Fruit fly (Drosophila melanogaster): ENCODE measurements around the gene CG14683.

The CG14683 gene

dm6 chr3R:10696371-10696777 lies at the start of gene CG14683, which contains the start of the genes pug and CG46459 (continued):
- TF ChIP-seq lbe (GFP tag; optimal IDR thresholded peaks at IDR 0.05) (peak; percentile 51), CG14965 (GFP tag; optimal IDR thresholded peaks at IDR 0.05; ENCODE audit: borderline replicate concordance) (no peak), Fer3 (tag; optimal IDR thresholded peaks at IDR 0.05) (peak; percentile 6), Hr51 (GFP tag; optimal IDR thresholded peaks at IDR 0.05) (peak in 1 of 2 experiments; percentile 28), kni (GFP tag; optimal IDR thresholded peaks at IDR 0.05) (no peak), dati (GFP tag; IDR thresholded peaks at IDR 0.05) (no peak), phol (tag; optimal IDR thresholded peaks at IDR 0.05) (peak; percentile 57), gem (tag; optimal IDR thresholded peaks at IDR 0.05) (peak; percentile 49), CG4404 (GFP tag; IDR thresholded peaks at IDR 0.05) (no peak), CG9932 (GFP tag; IDR thresholded peaks at IDR 0.05) (peak; percentile 70), Sry-β (GFP tag; optimal IDR thresholded peaks at IDR 0.05) (no peak), CG2678 (tag; optimal IDR thresholded peaks at IDR 0.05) (peak; percentile 31), Oaz (GFP tag; IDR thresholded peaks at IDR 0.05) (no peak), hbn (GFP tag; IDR thresholded peaks at IDR 0.05; ENCODE audit: partially characterized antibody) (peak; percentile 97), Chrac-16 (GFP tag; optimal IDR thresholded peaks at IDR 0.05) (peak; percentile 8), CG16863 (GFP tag; optimal IDR thresholded peaks at IDR 0.05) (peak; percentile 12), stc (GFP tag; IDR thresholded peaks at IDR 0.05) (no peak), CG10147 (GFP tag; optimal IDR thresholded peaks at IDR 0.05) (peak; percentile 52), cas (GFP tag; IDR thresholded peaks at IDR 0.05) (no peak), CG11504 (tag; optimal IDR thresholded peaks at IDR 0.05) (peak; percentile 66), CG2199 (GFP tag; IDR thresholded peaks at IDR 0.05) (no peak), CG32767 (GFP tag; IDR thresholded peaks at IDR 0.05) (no peak), prd (optimal IDR thresholded peaks at IDR 0.05) (no peak), prd (GFP tag; IDR thresholded peaks at IDR 0.05) (peak; percentile 48; the same call in 1 of the 3 replicates), az2 (GFP tag; optimal IDR thresholded peaks at IDR 0.05) (peak; percentile 4), chinmo (GFP tag; IDR thresholded peaks at IDR 0.05; ENCODE audit: partially characterized antibody) (peak; percentile 85; the same call in 3 of the 4 replicates), ash1 (GFP tag; optimal IDR thresholded peaks at IDR 0.05) (no peak), p53 (GFP tag; optimal IDR thresholded peaks at IDR 0.05) (peak; percentile 24), CG3163 (GFP tag; optimal IDR thresholded peaks at IDR 0.05) (no peak), row (GFP tag; IDR thresholded peaks at IDR 0.05) (peak; percentile 72), CG32532 (GFP tag; IDR thresholded peaks at IDR 0.05) (peak; percentile 42; the same call in 1 of the 2 replicates), mld (GFP tag; IDR thresholded peaks at IDR 0.05; ENCODE audit: partially characterized antibody) (peak; percentile 91), CG16779 (GFP tag; IDR thresholded peaks at IDR 0.05) (no peak), grau (tag; optimal IDR thresholded peaks at IDR 0.05) (peak; percentile 31), tgo (GFP tag; IDR thresholded peaks at IDR 0.05) (peak; percentile 23; the same call in 1 of the 3 replicates), D19B (GFP tag; optimal IDR thresholded peaks at IDR 0.05) (no peak), bcd (GFP tag; optimal IDR thresholded peaks at IDR 0.05) (peak; percentile 16), hb (GFP tag; IDR thresholded peaks at IDR 0.05; ENCODE audit: partially characterized antibody) (peak; percentile 97), CG9876 (GFP tag; optimal IDR thresholded peaks at IDR 0.05) (peak; percentile 27), CG9797 (GFP tag; optimal IDR thresholded peaks at IDR 0.05) (no peak), oc (tag; optimal IDR thresholded peaks at IDR 0.05) (no peak), HLH4C (GFP tag; IDR thresholded peaks at IDR 0.05; ENCODE audit: partially characterized antibody) (peak; percentile 95), eve (GFP tag; optimal IDR thresholded peaks at IDR 0.05) (no peak), Med (GFP tag) (peak; percentile 97), MESR4 (GFP tag; optimal IDR thresholded peaks at IDR 0.05) (peak; percentile 45), CG13287 (GFP tag; IDR thresholded peaks at IDR 0.05; ENCODE audit: partially characterized antibody) (peak; percentile 99), CG14860 (GFP tag; IDR thresholded peaks at IDR 0.05; ENCODE audit: partially characterized antibody) (peak; percentile 98), Camta (GFP tag; optimal IDR thresholded peaks at IDR 0.05) (peak; percentile 58), ac (GFP tag; optimal IDR thresholded peaks at IDR 0.05) (no peak), trem (tag; optimal IDR thresholded peaks at IDR 0.05) (peak; percentile 68)

All from whole organism, embryonic.